Worm (Caenorhabditis elegans): ENCODE results near the gene F20B6.6.
"Not testable (repeated sequence)": the region's sequence is repeated elsewhere in the genome, so short reads cannot be mapped to it uniquely, and the experiment has no call there.

F20B6.6 gene

DNA sequence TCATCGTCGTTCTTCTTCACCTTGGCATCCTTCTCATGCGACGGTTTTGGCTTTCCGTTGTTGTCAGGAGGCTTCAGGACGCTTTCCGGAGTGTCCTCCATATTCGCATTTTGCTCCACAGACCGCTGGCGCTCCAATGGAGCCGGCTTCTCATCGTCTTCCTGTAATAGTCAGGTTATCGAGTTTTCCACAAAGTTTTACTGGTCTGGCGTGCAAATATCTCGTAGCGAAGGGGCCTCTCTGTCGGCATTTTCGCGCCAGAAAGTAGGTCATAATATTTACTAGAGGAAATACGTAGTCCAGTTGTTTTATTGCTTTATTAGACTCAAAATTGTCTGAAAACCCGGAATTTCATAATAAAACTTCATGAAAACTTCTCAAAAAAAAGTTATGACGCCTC, at the start of gene F20B6.6:
F20B6.6 (minus strand) TSS at position 101 of the 400 bp plus-strand sequence.
- TF ChIP-seq alr-1, lin-11, nhr-11 (tag; optimal IDR thresholded peaks at IDR 0.05): not testable (repeated sequence)

DNA sequence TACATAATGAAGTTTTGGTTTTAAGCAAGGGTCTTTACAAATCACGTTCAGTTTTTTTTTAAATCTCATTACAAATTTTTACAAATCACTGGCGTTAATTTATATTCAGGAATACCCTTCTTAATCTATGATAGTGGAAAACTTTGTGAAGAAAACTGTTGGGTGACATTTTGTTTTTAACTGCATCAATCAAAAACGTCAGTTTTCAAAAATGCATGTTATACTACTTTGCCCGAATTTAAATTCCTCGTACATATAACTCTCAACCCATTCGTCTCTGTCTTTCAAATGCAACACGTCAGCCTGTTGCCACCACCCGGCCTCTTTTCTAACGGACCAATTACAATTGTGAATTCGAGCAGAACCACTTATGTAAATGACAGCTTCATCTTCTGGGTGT, 46.9 kb upstream of the F20B6.6 start, which contains the start of gene hlh-13:
hlh-13 (plus strand) TSS at position 301 of the 400 bp plus-strand sequence.
- TF ChIP-seq nhr-77 (tag; optimal IDR thresholded peaks at IDR 0.05) (no peak), egl-27 (tag; optimal IDR thresholded peaks at IDR 0.05) (no peak), ztf-1 (GFP tag; conservative IDR thresholded peaks at IDR 0.05) (no peak), blmp-1 (tag; optimal IDR thresholded peaks at IDR 0.05; ENCODE audit: insufficient read depth) (no peak), ztf-11 (tag; optimal IDR thresholded peaks at IDR 0.05) (no peak)

DNA sequence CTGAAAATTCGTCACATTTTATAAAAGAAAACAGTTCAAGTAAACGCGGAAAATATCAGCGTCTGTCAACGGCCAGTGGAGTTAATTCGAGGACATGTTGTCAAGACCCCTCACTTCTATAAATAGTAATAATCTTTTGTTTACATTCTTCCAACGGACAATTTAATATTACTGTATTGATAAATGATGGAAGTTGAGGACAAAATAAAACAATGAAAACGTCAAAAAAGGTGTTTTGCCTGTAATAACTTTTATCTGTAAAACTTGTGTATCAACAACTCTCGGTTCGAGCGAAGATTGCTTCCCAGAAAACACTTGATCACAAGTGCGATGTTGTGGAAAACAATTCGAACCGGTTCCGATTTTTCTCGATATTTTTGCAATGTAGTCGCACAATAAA, 46.4 kb upstream of the F20B6.6 start:
- TF ChIP-seq nhr-129 (tag; optimal IDR thresholded peaks at IDR 0.05) (peak; percentile 11), blmp-1 (tag; optimal IDR thresholded peaks at IDR 0.05; ENCODE audit: insufficient read depth) (no peak)

DNA sequence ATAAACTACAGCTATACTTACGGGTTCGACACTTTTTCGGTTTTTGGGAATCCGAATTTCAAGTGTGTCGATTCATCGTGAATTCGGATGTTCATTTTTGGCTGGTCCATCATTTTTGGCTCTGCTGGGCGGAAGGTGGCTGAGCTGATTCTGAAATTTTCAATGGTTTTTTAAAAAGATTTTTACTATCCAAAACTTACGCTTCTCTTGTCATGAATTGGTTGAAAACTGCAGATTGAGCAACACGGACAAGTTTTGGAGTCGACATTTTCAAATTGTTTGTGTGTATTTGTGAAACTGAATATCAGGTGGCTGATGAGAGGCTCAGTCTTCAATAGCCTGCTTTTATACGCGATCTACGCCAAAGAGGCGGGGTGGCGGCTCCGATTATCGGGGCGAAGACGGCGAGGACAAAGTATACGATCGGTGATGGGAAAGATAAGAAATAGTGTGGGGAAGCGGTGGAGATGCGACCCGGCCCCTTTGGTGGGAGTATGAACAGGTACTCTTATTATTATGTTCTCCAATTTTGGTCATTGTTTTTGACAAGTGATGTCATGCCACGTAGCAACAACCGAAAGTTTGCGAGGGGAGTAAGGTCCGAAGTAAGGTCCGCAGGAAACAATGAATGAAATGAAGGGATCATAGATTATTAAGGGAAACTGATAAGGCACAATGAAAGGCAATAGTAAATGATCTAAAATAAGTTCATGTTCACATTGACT, 45.0 kb upstream of the F20B6.6 start, which contains the start of gene F48D6.4:
F48D6.4 (minus strand) TSS at position 346 of the 725 bp plus-strand sequence.
- no peak for TF ChIP-seq egl-27 (tag; optimal IDR thresholded peaks at IDR 0.05)
- TF ChIP-seq peb-1 (tag; optimal IDR thresholded peaks at IDR 0.05): no peak
- TF ChIP-seq ama-1 (optimal IDR thresholded peaks at IDR 0.05): peak; percentile 69
- TF ChIP-seq sma-3 (GFP tag; optimal IDR thresholded peaks at IDR 0.05): no peak
- TF ChIP-seq ceh-16 (tag; optimal IDR thresholded peaks at IDR 0.05): no peak
- no peak for TF ChIP-seq sem-4 (tag; optimal IDR thresholded peaks at IDR 0.05)
- TF ChIP-seq nhr-77 (tag; optimal IDR thresholded peaks at IDR 0.05): no peak
- no peak for TF ChIP-seq Y55F3AM.14 (GFP tag; optimal IDR thresholded peaks at IDR 0.05)
- peak; percentile 14 for TF ChIP-seq fos-1 (tag; optimal IDR thresholded peaks at IDR 0.05)
- TF ChIP-seq nhr-129 (tag; optimal IDR thresholded peaks at IDR 0.05): no peak
- TF ChIP-seq unc-55 (GFP tag; optimal IDR thresholded peaks at IDR 0.05): no peak
- TF ChIP-seq mab-5 (tag; optimal IDR thresholded peaks at IDR 0.05): no peak
- TF ChIP-seq nhr-21 (tag; optimal IDR thresholded peaks at IDR 0.05): no peak
- peak; percentile 83 for TF ChIP-seq crh-2 (tag; optimal IDR thresholded peaks at IDR 0.05)
- no peak for TF ChIP-seq zag-1 (tag; optimal IDR thresholded peaks at IDR 0.05)
- TF ChIP-seq nhr-25 (tag; optimal IDR thresholded peaks at IDR 0.05): no peak
- no peak for TF ChIP-seq nhr-237 (tag; optimal IDR thresholded peaks at IDR 0.05)
- no peak for TF ChIP-seq elt-3 (tag; optimal IDR thresholded peaks at IDR 0.05)
- TF ChIP-seq mdl-1 (tag; optimal IDR thresholded peaks at IDR 0.05): no peak
- peak; percentile 30 for TF ChIP-seq F13H6.1 (tag; optimal IDR thresholded peaks at IDR 0.05)
- TF ChIP-seq ztf-1 (GFP tag; conservative IDR thresholded peaks at IDR 0.05): no peak
- TF ChIP-seq unc-39 (tag; optimal IDR thresholded peaks at IDR 0.05): no peak
- no peak for TF ChIP-seq elt-1 (tag; optimal IDR thresholded peaks at IDR 0.05)
- no peak for TF ChIP-seq unc-62 (GFP tag; optimal IDR thresholded peaks at IDR 0.05)
- no peak for TF ChIP-seq nhr-11 (tag; optimal IDR thresholded peaks at IDR 0.05)
- no peak for TF ChIP-seq snpc-4 (tag; optimal IDR thresholded peaks at IDR 0.05)
- no peak for TF ChIP-seq R02D3.7 (tag; optimal IDR thresholded peaks at IDR 0.05)
- TF ChIP-seq aly-2 (tag; optimal IDR thresholded peaks at IDR 0.05): no peak

DNA sequence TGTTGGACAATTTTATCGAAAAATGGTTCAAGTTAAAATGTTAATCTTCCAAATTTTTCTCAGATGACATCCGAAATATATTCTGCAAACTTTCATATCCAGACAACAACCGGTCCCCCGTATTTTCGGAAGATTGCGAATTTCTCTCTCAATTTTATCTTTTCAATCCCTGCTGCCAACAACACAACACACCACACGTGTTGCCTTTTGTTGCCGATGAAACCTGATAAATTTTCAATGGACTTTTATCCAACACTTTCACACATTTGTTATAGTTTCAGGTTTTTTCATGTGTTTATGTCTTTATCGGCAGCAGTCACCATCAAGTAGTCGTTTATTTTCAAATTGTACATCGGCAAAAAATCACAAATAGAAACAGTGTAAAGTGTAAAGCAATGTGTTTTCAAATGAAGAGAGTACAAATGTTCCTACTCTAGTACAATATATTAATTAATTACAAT, 44.3 kb upstream of the F20B6.6 start:
- TF ChIP-seq dmd-4 (tag; optimal IDR thresholded peaks at IDR 0.05) (no peak), C34F6.9 (tag; optimal IDR thresholded peaks at IDR 0.05) (no peak), ama-1 (optimal IDR thresholded peaks at IDR 0.05) (peak; percentile 78), nhr-21 (tag; optimal IDR thresholded peaks at IDR 0.05) (peak; percentile 48), lsy-2 (tag; optimal IDR thresholded peaks at IDR 0.05) (peak in 1 of 2 experiments; percentile 20), F13H6.1 (tag; optimal IDR thresholded peaks at IDR 0.05) (peak; percentile 11), sma-9 (GFP tag; optimal IDR thresholded peaks at IDR 0.05) (peak; percentile 5), sma-9 (tag; optimal IDR thresholded peaks at IDR 0.05) (no peak), ztf-11 (tag; optimal IDR thresholded peaks at IDR 0.05) (no peak), crh-2 (tag; optimal IDR thresholded peaks at IDR 0.05) (peak; percentile 61), Y55F3AM.14 (GFP tag; optimal IDR thresholded peaks at IDR 0.05) (peak; percentile 40)
